Worm (Caenorhabditis elegans) whole organism, L4 larva: ENCODE results near the gene str-81.

Source experiments
- F37D6.2 ChIP-seq: sonication (generic microtip); optimal IDR thresholded peaks from 2 replicates; lab custom pipeline; 2016; ENCODE audit warnings: mild to moderate bottlenecking, missing genetic modification characterization, missing compliant biosample characterization
- F49E8.2 ChIP-seq: sonication (generic microtip); optimal IDR thresholded peaks from 2 replicates; lab custom pipeline; 2016; ENCODE audit warnings: missing compliant biosample characterization, mild to moderate bottlenecking, missing genetic modification characterization, borderline replicate concordance
- R02D3.7 ChIP-seq: fragments of 150-350 bp; sonication (generic microtip); optimal IDR thresholded peaks from 3 replicates; lab custom pipeline; 2014; ENCODE audit warnings: missing biosample characterization, missing genetic modification characterization
- T26A8.4 ChIP-seq: fragments of 200-800 bp; sonication (Bioruptor generic); IDR thresholded peaks from 2 replicates; pipeline ENCODE4 v1.3.6; 2022; ENCODE audit warnings: missing genetic modification characterization, missing compliant biosample characterization
- Y5F2A.4 ChIP-seq: fragments of 200-800 bp; sonication (Bioruptor generic); optimal IDR thresholded peaks from 2 replicates; lab custom pipeline; 2018; ENCODE audit warnings: mild to moderate bottlenecking, missing genetic modification characterization, missing compliant biosample characterization
- Y75B8A.6 ChIP-seq: fragments of 200-800 bp; sonication (Bioruptor generic); IDR thresholded peaks from 2 replicates; pipeline ENCODE4 v1.3.6; 2022; ENCODE audit warnings: missing genetic modification reagents, missing genetic modification characterization, missing compliant biosample characterization
- ZK546.5 ChIP-seq, 2 experiments: sonication (generic microtip); optimal IDR thresholded peaks; 2 replicates each; lab custom pipeline; 2017; ENCODE audit warnings: missing biosample characterization in 2 of 2, missing genetic modification characterization in 2 of 2
- aha-1 ChIP-seq: fragments of 150-350 bp; peaks from one replicate; lab custom pipeline; 2014; ENCODE audit warnings: missing biosample characterization, missing genetic modification characterization
- arid-1 ChIP-seq: fragments of 200-800 bp; sonication (Bioruptor generic); conservative IDR thresholded peaks from 2 replicates; pipeline ENCODE4 v1.3.6; 2022; ENCODE audit warnings: missing genetic modification reagents, missing genetic modification characterization, missing compliant biosample characterization
- ceh-20 ChIP-seq: fragments of 200-800 bp; sonication (Bioruptor generic); IDR thresholded peaks from 2 replicates; pipeline ENCODE4 v1.3.6; 2022; ENCODE audit warnings: missing genetic modification reagents, missing genetic modification characterization, missing compliant biosample characterization
- ceh-28 ChIP-seq: fragments of 150-350 bp; optimal IDR thresholded peaks from 2 replicates; lab custom pipeline; 2014; ENCODE audit warnings: missing biosample characterization, missing genetic modification reagents, missing genetic modification characterization
- ceh-82 ChIP-seq: sonication (generic microtip); optimal IDR thresholded peaks from 2 replicates; lab custom pipeline; 2017; ENCODE audit warnings: missing biosample characterization, missing genetic modification characterization
- ctbp-1 ChIP-seq: fragments of 200-800 bp; sonication (Bioruptor generic); IDR thresholded peaks from 2 replicates; pipeline ENCODE4 v1.3.6; 2022; ENCODE audit warnings: missing genetic modification reagents, missing genetic modification characterization, missing compliant biosample characterization
- duxl-1 ChIP-seq: sonication (generic microtip); optimal IDR thresholded peaks from 2 replicates; lab custom pipeline; 2016; ENCODE audit warnings: mild to moderate bottlenecking, missing genetic modification characterization, moderate library complexity, missing compliant biosample characterization; ENCODE audit not compliant: poor library complexity
- egl-27 ChIP-seq: sonication (generic microtip); optimal IDR thresholded peaks from 3 replicates; lab custom pipeline; 2017; ENCODE audit warnings: missing biosample characterization, missing genetic modification reagents, missing genetic modification characterization
- hif-1 ChIP-seq, 2 experiments: sonication (generic microtip); optimal IDR thresholded peaks; 2 replicates each; lab custom pipeline; 2016 to 2017; ENCODE audit warnings: missing compliant biosample characterization in 2 of 2, missing genetic modification characterization in 2 of 2, missing genetic modification reagents in 2 of 2, missing genotype in 2 of 2, mild to moderate bottlenecking in 1 of 2
- hmg-1.1 ChIP-seq: fragments of 200-800 bp; sonication (Bioruptor generic); IDR thresholded peaks from 2 replicates; pipeline ENCODE4 v1.3.6; 2022; ENCODE audit warnings: missing genetic modification reagents, missing genetic modification characterization, missing compliant biosample characterization
- jun-1 ChIP-seq: fragments of 150-350 bp; optimal IDR thresholded peaks from 2 replicates; lab custom pipeline; 2014; ENCODE audit warnings: missing biosample characterization, missing genetic modification reagents, missing genetic modification characterization
- lin-1 ChIP-seq: fragments of 200-800 bp; sonication (Bioruptor generic); IDR thresholded peaks from 2 replicates; pipeline ENCODE4 v1.3.6; 2022; ENCODE audit warnings: missing genetic modification reagents, missing genetic modification characterization, missing compliant biosample characterization
- lin-13 ChIP-seq: fragments of 150-350 bp; optimal IDR thresholded peaks from 2 replicates; lab custom pipeline; 2014; ENCODE audit warnings: missing biosample characterization, missing genetic modification reagents, missing genetic modification characterization
- lsy-2 ChIP-seq, 2 experiments: fragments of 150-350 bp in 1 of 2; sonication (generic microtip) in 1 of 2; optimal IDR thresholded peaks; 2 replicates each; lab custom pipeline; 2014 to 2017; ENCODE audit warnings: missing biosample characterization in 2 of 2, missing genetic modification characterization in 2 of 2
- madf-9 ChIP-seq: fragments of 200-800 bp; sonication (Bioruptor generic); conservative IDR thresholded peaks from 2 replicates; pipeline ENCODE4 v1.3.6; 2022; ENCODE audit warnings: missing genetic modification reagents, missing genetic modification characterization, missing compliant biosample characterization
- mdl-1 ChIP-seq, 2 experiments: fragments of 150-350 bp in 1 of 2; sonication (generic microtip) in 1 of 2; optimal IDR thresholded peaks; 2 replicates each; lab custom pipeline; 2014 to 2017; ENCODE audit warnings: missing biosample characterization in 2 of 2, missing genetic modification characterization in 2 of 2
- mes-2 ChIP-seq: sonication (generic microtip); optimal IDR thresholded peaks from 2 replicates; lab custom pipeline; 2016; ENCODE audit warnings: missing genotype, mild to moderate bottlenecking, missing genetic modification characterization, missing compliant biosample characterization; ENCODE audit not compliant: poor library complexity, severe bottlenecking
- mxl-2 ChIP-seq: fragments of 200-800 bp; sonication (Bioruptor generic); conservative IDR thresholded peaks from 2 replicates; pipeline ENCODE4 v1.3.6; 2022; ENCODE audit warnings: missing genetic modification reagents, missing genetic modification characterization, missing compliant biosample characterization
- nhr-42 ChIP-seq: fragments of 200-800 bp; sonication (Bioruptor generic); IDR thresholded peaks from 2 replicates; pipeline ENCODE4 v1.3.6; 2022; ENCODE audit warnings: missing genetic modification characterization, missing compliant biosample characterization
- nhr-77 ChIP-seq: fragments of 150-350 bp; optimal IDR thresholded peaks from 2 replicates; lab custom pipeline; 2014; ENCODE audit warnings: missing biosample characterization, missing genetic modification characterization
- php-3 ChIP-seq: fragments of 200-800 bp; sonication (Bioruptor generic); IDR thresholded peaks from 2 replicates; pipeline ENCODE4 v1.3.6; 2022; ENCODE audit warnings: missing genetic modification reagents, missing genetic modification characterization, missing compliant biosample characterization
- sdz-12 ChIP-seq: fragments of 200-800 bp; sonication (Bioruptor generic); optimal IDR thresholded peaks from 2 replicates; lab custom pipeline; 2018; ENCODE audit warnings: mild to moderate bottlenecking, missing genetic modification characterization, missing compliant biosample characterization
- set-16 ChIP-seq: fragments of 200-800 bp; sonication (Bioruptor generic); IDR thresholded peaks from 2 replicates; pipeline ENCODE4 v1.3.6; 2022; ENCODE audit warnings: missing genetic modification reagents, missing genetic modification characterization, missing compliant biosample characterization
- snpc-4 ChIP-seq: fragments of 150-350 bp; optimal IDR thresholded peaks from 2 replicates; lab custom pipeline; 2014; ENCODE audit warnings: missing biosample characterization, missing genetic modification characterization
- tag-97 ChIP-seq: fragments of 200-800 bp; sonication (Bioruptor generic); IDR thresholded peaks from 2 replicates; pipeline ENCODE4 v1.3.6; 2022; ENCODE audit warnings: missing genetic modification characterization, missing compliant biosample characterization
- tra-1 ChIP-seq: fragments of 200-800 bp; sonication (Bioruptor generic); IDR thresholded peaks from 2 replicates; pipeline ENCODE4 v1.3.6; 2022; ENCODE audit warnings: missing genetic modification reagents, missing genetic modification characterization, missing compliant biosample characterization
- vab-7 ChIP-seq: fragments of 200-800 bp; sonication (Bioruptor generic); IDR thresholded peaks from 2 replicates; pipeline ENCODE4 v1.3.6; 2022; ENCODE audit warnings: missing genetic modification reagents, missing genetic modification characterization, missing compliant biosample characterization
- zag-1 ChIP-seq: fragments of 150-350 bp; optimal IDR thresholded peaks from 2 replicates; lab custom pipeline; 2014; ENCODE audit warnings: missing biosample characterization, missing genetic modification characterization
- zfp-2 ChIP-seq: sonication (generic microtip); optimal IDR thresholded peaks from 2 replicates; lab custom pipeline; 2016; ENCODE audit warnings: mild to moderate bottlenecking, missing genetic modification characterization, missing compliant biosample characterization
- zfp-3 ChIP-seq: fragments of 200-800 bp; sonication (Bioruptor generic); conservative IDR thresholded peaks from 2 replicates; pipeline ENCODE4 v1.3.6; 2022; ENCODE audit warnings: missing genetic modification reagents, missing genetic modification characterization, missing compliant biosample characterization
- ztf-11 ChIP-seq: fragments of 150-350 bp; optimal IDR thresholded peaks from 2 replicates; lab custom pipeline; 2014; ENCODE audit warnings: missing biosample characterization, missing genetic modification characterization
- ztf-7 ChIP-seq: fragments of 150-350 bp; optimal IDR thresholded peaks from 2 replicates; lab custom pipeline; 2014; ENCODE audit warnings: missing biosample characterization, missing genetic modification characterization

Gene str-81

ce11 chrV:19250983-19251382 lies at the start of gene str-81:
Gene str-81 (minus strand): TSS chrV:19251083.
- TF ChIP-seq lin-1: no peak
- TF ChIP-seq tra-1 (GFP tag; lab: Robert Waterston, UW): no peak
- no peak for TF ChIP-seq sdz-12 (GFP tag; lab: Kevin White, UChicago)
- TF ChIP-seq mes-2: no peak
- TF ChIP-seq mxl-2 (GFP tag; lab: Robert Waterston, UW): no peak
- no peak for TF ChIP-seq duxl-1 (tag; lab: Kevin White, UChicago)
- no peak for TF ChIP-seq zag-1 (tag; lab: Kevin White, UChicago)
- no peak for TF ChIP-seq ceh-28 (tag; lab: Kevin White, UChicago)
- no peak for TF ChIP-seq madf-9 (GFP tag; lab: Robert Waterston, UW)

- TF ChIP-seq zfp-3 (GFP tag; lab: Robert Waterston, UW) (no peak), hmg-1.1 (GFP tag; lab: Robert Waterston, UW) (no peak), vab-7 (GFP tag; lab: Robert Waterston, UW) (no peak), lin-13 (GFP tag; lab: Kevin White, UChicago) (no peak), hif-1 (tag; optimal IDR thresholded peaks at IDR 0.05; lab: Kevin White, UChicago) (no peak), ceh-20 (GFP tag; lab: Robert Waterston, UW) (no peak), jun-1 (tag; lab: Kevin White, UChicago) (no peak), Y5F2A.4 (GFP tag; lab: Kevin White, UChicago) (no peak), ztf-11 (tag; lab: Kevin White, UChicago) (no peak), zag-1 (tag; lab: Kevin White, UChicago) (no peak), F37D6.2 (tag; lab: Kevin White, UChicago) (no peak), tag-97 (no peak), zfp-2 (no peak), Y75B8A.6 (GFP tag; lab: Robert Waterston, UW) (no peak), arid-1 (GFP tag; lab: Robert Waterston, UW) (no peak)
These were observed 48.4 kb upstream of the str-81 start, which contains the start of gene F55C9.14 for ce11 chrV:19299262-19299661. Gene F55C9.14 (plus strand): TSS chrV:19299562.

- TF ChIP-seq mxl-2 (GFP tag; lab: Robert Waterston, UW): no peak
- TF ChIP-seq nhr-42 (GFP tag; lab: Robert Waterston, UW): no peak
- TF ChIP-seq ceh-28 (tag; lab: Kevin White, UChicago): peak; percentile 9
- peak; percentile 76 for TF ChIP-seq aha-1 (tag; lab: Kevin White, UChicago)
- no peak for TF ChIP-seq ceh-82
- no peak for TF ChIP-seq ztf-7 (tag; lab: Kevin White, UChicago)
- TF ChIP-seq set-16 (GFP tag; lab: Robert Waterston, UW): no peak
- no peak for TF ChIP-seq F49E8.2 (tag; lab: Kevin White, UChicago)
- no peak for TF ChIP-seq Y5F2A.4 (GFP tag; lab: Kevin White, UChicago)
- no peak for TF ChIP-seq zag-1 (tag; lab: Kevin White, UChicago)
- TF ChIP-seq ctbp-1 (GFP tag; lab: Robert Waterston, UW): no peak
- no peak for TF ChIP-seq egl-27
- no peak for TF ChIP-seq mdl-1 (tag; optimal IDR thresholded peaks at IDR 0.05; lab: Kevin White, UChicago)
- no peak for TF ChIP-seq ZK546.5 (tag; optimal IDR thresholded peaks at IDR 0.05; lab: Kevin White, UChicago)
- TF ChIP-seq, all 104 proteins: peak for 2
These were observed 46.6 kb upstream of the str-81 start, which contains the start of gene fbxb-60 for ce11 chrV:19297510-19297909. Gene fbxb-60 (plus strand): TSS chrV:19297810.

ce11 chrV:19296723-19297122 lies 45.8 kb upstream of the str-81 start, which contains the start of gene F55C9.6:
Gene F55C9.6 (minus strand): TSS chrV:19296823.
- no peak for TF ChIP-seq lsy-2 (tag; optimal IDR thresholded peaks at IDR 0.05; lab: Kevin White, UChicago)
- TF ChIP-seq zfp-3 (GFP tag; lab: Robert Waterston, UW): no peak
- no peak for TF ChIP-seq R02D3.7 (tag; lab: Kevin White, UChicago)
- TF ChIP-seq snpc-4 (tag; lab: Kevin White, UChicago): no peak
- TF ChIP-seq zfp-2: no peak
- no peak for TF ChIP-seq php-3 (GFP tag; lab: Robert Waterston, UW)
- TF ChIP-seq nhr-77 (tag; lab: Kevin White, UChicago): no peak
- no peak for TF ChIP-seq set-16 (GFP tag; lab: Robert Waterston, UW)
- TF ChIP-seq T26A8.4 (GFP tag; lab: Robert Waterston, UW): no peak
